Worm (Caenorhabditis elegans): ENCODE data around the gene M110.8.

M110.8 gene

ce11 chrII:8180281-8180680 is 29.1 kb downstream of the M110.8 start, which contains the start of gene T05C12.4:
T05C12.4 (minus strand) TSS chrII:8180381.
- TF ChIP-seq madf-6 (GFP tag; IDR thresholded peaks at IDR 0.05): no peak
- no peak for TF ChIP-seq nfya-2 (GFP tag; IDR thresholded peaks at IDR 0.05)
- no peak for TF ChIP-seq Y79H2A.3 (GFP tag; conservative IDR thresholded peaks at IDR 0.05)
- no peak for TF ChIP-seq tbx-9 (tag; optimal IDR thresholded peaks at IDR 0.05; ENCODE audit: borderline replicate concordance)
- TF ChIP-seq F22D6.2 (tag; optimal IDR thresholded peaks at IDR 0.05): no peak
- no peak for TF ChIP-seq repo-1 (tag; optimal IDR thresholded peaks at IDR 0.05)
- no peak for TF ChIP-seq dpff-1 (tag; optimal IDR thresholded peaks at IDR 0.05)
- TF ChIP-seq attf-6 (GFP tag; IDR thresholded peaks at IDR 0.05): no peak
- no peak for TF ChIP-seq madf-3 (GFP tag; IDR thresholded peaks at IDR 0.05)

- TF ChIP-seq egrh-3 (GFP tag; IDR thresholded peaks at IDR 0.05) (no peak), tbx-9 (tag; optimal IDR thresholded peaks at IDR 0.05; ENCODE audit: borderline replicate concordance) (no peak), nhr-90 (tag; optimal IDR thresholded peaks at IDR 0.05) (no peak), tbp1 (GFP tag; optimal IDR thresholded peaks at IDR 0.05) (no peak), Y79H2A.3 (GFP tag; conservative IDR thresholded peaks at IDR 0.05) (no peak), Y53F4B.3 (GFP tag; IDR thresholded peaks at IDR 0.05) (no peak), B0261.1 (tag; optimal IDR thresholded peaks at IDR 0.05) (no peak), die-1 (tag; optimal IDR thresholded peaks at IDR 0.05) (no peak), F23B12.7 (tag; optimal IDR thresholded peaks at IDR 0.05; ENCODE audit: insufficient read depth) (no peak), lin-35 (GFP tag; optimal IDR thresholded peaks at IDR 0.05) (no peak), F57A8.1 (GFP tag; optimal IDR thresholded peaks at IDR 0.05) (no peak), tlf-1 (GFP tag; optimal IDR thresholded peaks at IDR 0.05) (no peak), ceh-58 (GFP tag; IDR thresholded peaks at IDR 0.05) (no peak), nhr-27 (tag; optimal IDR thresholded peaks at IDR 0.05) (no peak), T26A5.8 (tag; optimal IDR thresholded peaks at IDR 0.05) (no peak), F37B4.10 (GFP tag; IDR thresholded peaks at IDR 0.05) (no peak), pbrm-1 (GFP tag; IDR thresholded peaks at IDR 0.05) (no peak), repo-1 (tag; optimal IDR thresholded peaks at IDR 0.05) (no peak), K11D2.4 (GFP tag; IDR thresholded peaks at IDR 0.05) (no peak)
Observed at ce11 chrII:8178614-8179013, 30.8 kb downstream of the M110.8 start.

DNA sequence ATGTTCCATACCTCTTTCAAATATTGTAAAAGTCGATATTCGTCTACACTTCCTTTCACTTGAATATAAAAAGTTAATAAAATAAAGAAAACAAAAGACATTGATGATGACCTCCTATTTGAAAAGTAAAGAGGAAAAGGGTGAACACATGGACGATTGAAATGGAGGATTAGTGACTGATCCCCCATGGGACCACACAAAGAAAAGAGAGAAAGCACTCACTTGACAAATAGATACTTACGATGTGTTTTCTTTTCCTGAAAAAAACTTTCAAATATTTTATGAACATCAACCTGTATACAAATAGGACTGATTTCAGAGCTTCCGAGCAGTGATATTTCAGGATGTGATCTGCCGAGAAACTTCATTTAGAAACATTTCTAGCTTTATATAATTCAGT is 32.3 kb downstream of the M110.8 start, which contains the start of gene acr-14:
Gene acr-14 (minus strand): TSS at position 101 of the 400 bp plus-strand sequence.
- TF ChIP-seq T26A5.8 (tag; optimal IDR thresholded peaks at IDR 0.05) (no peak), unc-62 (GFP tag; optimal IDR thresholded peaks at IDR 0.05) (no peak), attf-5 (GFP tag; optimal IDR thresholded peaks at IDR 0.05) (no peak), efl-1 (GFP tag; optimal IDR thresholded peaks at IDR 0.05) (no peak), hlh-26 (GFP tag; conservative IDR thresholded peaks at IDR 0.05) (no peak), aptf-2 (GFP tag; conservative IDR thresholded peaks at IDR 0.05) (no peak), sptf-2 (GFP tag; optimal IDR thresholded peaks at IDR 0.05) (no peak), madf-6 (GFP tag; IDR thresholded peaks at IDR 0.05) (no peak), lsl-1 (GFP tag; optimal IDR thresholded peaks at IDR 0.05) (no peak), egl-18 (GFP tag; IDR thresholded peaks at IDR 0.05) (no peak)

ce11 chrII:8174148-8174547 is 35.2 kb downstream of the M110.8 start:
- TF ChIP-seq mel-28 (tag; optimal IDR thresholded peaks at IDR 0.05; ENCODE audit: borderline replicate concordance) (no peak), Y56A3A.18 (GFP tag; IDR thresholded peaks at IDR 0.05) (no peak), Y79H2A.3 (GFP tag; conservative IDR thresholded peaks at IDR 0.05) (no peak), let-607 (tag; optimal IDR thresholded peaks at IDR 0.05) (no peak), B0261.1 (tag; optimal IDR thresholded peaks at IDR 0.05) (no peak), ama-1 (optimal IDR thresholded peaks at IDR 0.05) (no peak), ama-1 (GFP tag; optimal IDR thresholded peaks at IDR 0.05) (no peak), bed-1 (GFP tag; IDR thresholded peaks at IDR 0.05) (no peak), ceh-58 (GFP tag; IDR thresholded peaks at IDR 0.05) (no peak)
